Fruit fly (Drosophila melanogaster) whole organism, prepupa: Measurements from ENCODE around the gene Cby.

Source experiments
- Blimp-1 ChIP-seq: fragments of 200-800 bp; sonication (Bioruptor generic); optimal IDR thresholded peaks from 3 replicates; lab custom pipeline; 2017; ENCODE audit warnings: missing biosample characterization, missing genetic modification characterization, mild to moderate bottlenecking, moderate library complexity, missing genetic modification reagents
- CG10631 ChIP-seq: fragments of 200-800 bp; sonication (Bioruptor generic); optimal IDR thresholded peaks from 2 replicates; lab custom pipeline; 2016; ENCODE audit warnings: missing biosample characterization, missing genetic modification characterization
- CG10669 ChIP-seq: fragments of 200-800 bp; sonication (Bioruptor generic); optimal IDR thresholded peaks from 3 replicates; lab custom pipeline; 2018; ENCODE audit warnings: missing biosample characterization, mild to moderate bottlenecking, missing genetic modification characterization, moderate library complexity
- CG11902 ChIP-seq: fragments of 200-800 bp; sonication (Bioruptor generic); optimal IDR thresholded peaks from 3 replicates; lab custom pipeline; 2016; ENCODE audit warnings: missing biosample characterization, missing genetic modification characterization
- CG15336 ChIP-seq: fragments of 200-800 bp; sonication (Bioruptor generic); IDR thresholded peaks from 2 replicates; pipeline ENCODE4 v1.3.6; 2022; ENCODE audit warnings: missing biosample characterization, missing genetic modification characterization
- CG1621 ChIP-seq: fragments of 200-800 bp; sonication (Bioruptor generic); optimal IDR thresholded peaks from 3 replicates; lab custom pipeline; 2018; ENCODE audit warnings: missing biosample characterization, mild to moderate bottlenecking, missing genetic modification characterization
- CG16779 ChIP-seq: fragments of 200-800 bp; sonication (Bioruptor generic); optimal IDR thresholded peaks from 3 replicates; lab custom pipeline; 2017; ENCODE audit warnings: missing biosample characterization, mild to moderate bottlenecking, missing genetic modification characterization
- CG3032 ChIP-seq: fragments of 200-800 bp; optimal IDR thresholded peaks from 2 replicates; lab custom pipeline; 2019; ENCODE audit warnings: missing biosample characterization, mild to moderate bottlenecking, missing genetic modification characterization, moderate library complexity
- CG31627 ChIP-seq: fragments of 200-800 bp; sonication (Bioruptor generic); optimal IDR thresholded peaks from 3 replicates; lab custom pipeline; 2016; ENCODE audit warnings: missing biosample characterization, missing genetic modification characterization
- CG32006 ChIP-seq: fragments of 200-800 bp; sonication (Bioruptor generic); optimal IDR thresholded peaks from 3 replicates; lab custom pipeline; 2017; ENCODE audit warnings: missing biosample characterization, mild to moderate bottlenecking, missing genetic modification characterization
- CG3919 ChIP-seq: fragments of 200-800 bp; sonication (Bioruptor generic); optimal IDR thresholded peaks from 3 replicates; lab custom pipeline; 2016; ENCODE audit warnings: missing biosample characterization, missing genetic modification characterization
- CG4318 ChIP-seq: fragments of 200-800 bp; sonication (Bioruptor generic); optimal IDR thresholded peaks from 3 replicates; lab custom pipeline; 2017; ENCODE audit warnings: missing biosample characterization, mild to moderate bottlenecking, missing genetic modification characterization
- CG6163 ChIP-seq: fragments of 200-800 bp; sonication (Bioruptor generic); IDR thresholded peaks from 3 replicates; pipeline ENCODE4 v1.3.6; 2022; ENCODE audit warnings: missing biosample characterization, missing genetic modification characterization
- CG6276 ChIP-seq: fragments of 200-800 bp; sonication (Bioruptor generic); optimal IDR thresholded peaks from 2 replicates; lab custom pipeline; 2017; ENCODE audit warnings: missing biosample characterization, mild to moderate bottlenecking, missing genetic modification characterization
- CG6792 ChIP-seq: fragments of 200-800 bp; sonication (Bioruptor generic); optimal IDR thresholded peaks from 3 replicates; lab custom pipeline; 2016; ENCODE audit warnings: missing biosample characterization, missing genetic modification characterization
- CG6808 ChIP-seq: fragments of 200-800 bp; sonication (Bioruptor generic); optimal IDR thresholded peaks from 3 replicates; lab custom pipeline; 2017; ENCODE audit warnings: missing biosample characterization, missing genetic modification characterization, mild to moderate bottlenecking, moderate library complexity, missing genetic modification reagents
- CG6854 ChIP-seq: fragments of 200-800 bp; sonication (Bioruptor generic); optimal IDR thresholded peaks from 2 replicates; lab custom pipeline; 2017; ENCODE audit warnings: missing biosample characterization, mild to moderate bottlenecking, missing genetic modification characterization
- CG7368 ChIP-seq: fragments of 200-800 bp; sonication (Bioruptor generic); optimal IDR thresholded peaks from 3 replicates; lab custom pipeline; 2016; ENCODE audit warnings: missing biosample characterization, missing genetic modification characterization
- CG8119 ChIP-seq: fragments of 200-800 bp; sonication (Bioruptor generic); IDR thresholded peaks from 3 replicates; pipeline ENCODE4 v1.3.6; 2022; ENCODE audit warnings: missing biosample characterization, missing genetic modification characterization
- CG8319 ChIP-seq: fragments of 200-800 bp; sonication (Bioruptor generic); optimal IDR thresholded peaks from 3 replicates; lab custom pipeline; 2016; ENCODE audit warnings: missing biosample characterization, missing genetic modification characterization
- CG8632 ChIP-seq: fragments of 200-800 bp; sonication (Bioruptor generic); optimal IDR thresholded peaks from 3 replicates; lab custom pipeline; 2016; ENCODE audit warnings: missing biosample characterization, missing genetic modification characterization
- CG9139 ChIP-seq: fragments of 200-800 bp; sonication (Bioruptor generic); optimal IDR thresholded peaks from 3 replicates; lab custom pipeline; 2017; ENCODE audit warnings: missing biosample characterization, mild to moderate bottlenecking, missing genetic modification characterization
- Eip75B ChIP-seq: fragments of 200-800 bp; sonication (Bioruptor generic); optimal IDR thresholded peaks from 3 replicates; lab custom pipeline; 2016; ENCODE audit warnings: missing biosample characterization, missing genetic modification characterization
- Eip78C ChIP-seq: fragments of 200-800 bp; sonication (Bioruptor generic); peaks from one replicate; lab custom pipeline; 2016; ENCODE audit warnings: missing biosample characterization, missing genetic modification characterization
- Eip93F ChIP-seq: fragments of 200-800 bp; sonication (Bioruptor generic); optimal IDR thresholded peaks from 2 replicates; lab custom pipeline; 2016; ENCODE audit warnings: missing biosample characterization, mild to moderate bottlenecking, missing genetic modification characterization
- Ets21C ChIP-seq: fragments of 200-800 bp; sonication (Bioruptor generic); optimal IDR thresholded peaks from 3 replicates; lab custom pipeline; 2016; ENCODE audit warnings: missing biosample characterization, missing genetic modification characterization
- Ets96B ChIP-seq: fragments of 200-800 bp; optimal IDR thresholded peaks from 2 replicates; lab custom pipeline; 2019; ENCODE audit warnings: missing biosample characterization, mild to moderate bottlenecking, missing genetic modification characterization, moderate library complexity
- Hr38 ChIP-seq: sonication (Bioruptor generic); optimal IDR thresholded peaks from 2 replicates; lab custom pipeline; 2016; ENCODE audit warnings: missing biosample characterization, missing genetic modification characterization
- Hr39 ChIP-seq: fragments of 200-800 bp; sonication (Bioruptor generic); optimal IDR thresholded peaks from 2 replicates; lab custom pipeline; 2016; ENCODE audit warnings: missing biosample characterization, missing genetic modification characterization
- Hr4 ChIP-seq: fragments of 200-800 bp; sonication (Bioruptor generic); optimal IDR thresholded peaks from 3 replicates; lab custom pipeline; 2016; ENCODE audit warnings: missing biosample characterization, missing genetic modification characterization
- Lpt ChIP-seq: fragments of 200-800 bp; sonication (Bioruptor generic); optimal IDR thresholded peaks from 3 replicates; lab custom pipeline; 2016; ENCODE audit warnings: missing biosample characterization, missing genetic modification characterization
- Met ChIP-seq: fragments of 200-800 bp; sonication (Bioruptor generic); optimal IDR thresholded peaks from 3 replicates; lab custom pipeline; 2016; ENCODE audit warnings: missing biosample characterization, missing genetic modification characterization
- OdsH ChIP-seq: fragments of 200-800 bp; sonication (Bioruptor generic); optimal IDR thresholded peaks from 3 replicates; lab custom pipeline; 2016; ENCODE audit warnings: missing biosample characterization, missing genetic modification characterization
- Smox ChIP-seq: fragments of 200-800 bp; sonication (Bioruptor generic); optimal IDR thresholded peaks from 3 replicates; lab custom pipeline; 2016; ENCODE audit warnings: missing biosample characterization, missing genetic modification characterization
- Sox102F ChIP-seq: fragments of 200-800 bp; sonication (Bioruptor generic); optimal IDR thresholded peaks from 2 replicates; lab custom pipeline; 2016; ENCODE audit warnings: missing biosample characterization, mild to moderate bottlenecking, missing genetic modification characterization
- Sox14 ChIP-seq: fragments of 200-800 bp; sonication (Bioruptor generic); optimal IDR thresholded peaks from 3 replicates; lab custom pipeline; 2016; ENCODE audit warnings: missing biosample characterization, missing genetic modification characterization
- Sox15 ChIP-seq: fragments of 200-800 bp; sonication (Bioruptor generic); optimal IDR thresholded peaks from 3 replicates; lab custom pipeline; 2016; ENCODE audit warnings: missing biosample characterization, missing genetic modification characterization
- achi ChIP-seq: fragments of 200-800 bp; sonication (Bioruptor generic); optimal IDR thresholded peaks from 3 replicates; lab custom pipeline; 2016; ENCODE audit warnings: missing biosample characterization, missing genetic modification characterization
- acj6 ChIP-seq: fragments of 200-800 bp; sonication (Bioruptor generic); optimal IDR thresholded peaks from 3 replicates; lab custom pipeline; 2016; ENCODE audit warnings: missing biosample characterization, missing genetic modification characterization
- dac ChIP-seq: fragments of 200-800 bp; sonication (Bioruptor generic); optimal IDR thresholded peaks from 2 replicates; lab custom pipeline; 2017; ENCODE audit warnings: missing biosample characterization, mild to moderate bottlenecking, missing genetic modification characterization
- dsx ChIP-seq: fragments of 200-800 bp; optimal IDR thresholded peaks from 3 replicates; lab custom pipeline; 2019; ENCODE audit warnings: missing biosample characterization, mild to moderate bottlenecking, missing genetic modification characterization, moderate library complexity; ENCODE audit not compliant: poor library complexity, severe bottlenecking
- esn ChIP-seq: fragments of 200-800 bp; sonication (Bioruptor generic); optimal IDR thresholded peaks from 2 replicates; lab custom pipeline; 2016; ENCODE audit warnings: missing biosample characterization, mild to moderate bottlenecking, missing genetic modification characterization, moderate library complexity
- fd59A ChIP-seq: fragments of 200-800 bp; sonication (Bioruptor generic); optimal IDR thresholded peaks from 2 replicates; lab custom pipeline; 2017; ENCODE audit warnings: missing biosample characterization, mild to moderate bottlenecking, missing genetic modification characterization, missing genetic modification reagents
- fd85E ChIP-seq: fragments of 200-800 bp; sonication (Bioruptor generic); optimal IDR thresholded peaks from 3 replicates; lab custom pipeline; 2016; ENCODE audit warnings: missing biosample characterization, missing genetic modification characterization
- fkh ChIP-seq: fragments of 200-800 bp; sonication (Bioruptor generic); optimal IDR thresholded peaks from 3 replicates; lab custom pipeline; 2017; ENCODE audit warnings: missing biosample characterization, mild to moderate bottlenecking, missing genetic modification characterization, moderate library complexity
- lz ChIP-seq: fragments of 200-800 bp; sonication (Bioruptor generic); optimal IDR thresholded peaks from 3 replicates; lab custom pipeline; 2016; ENCODE audit warnings: missing biosample characterization, missing genetic modification characterization
- pdm3 ChIP-seq: fragments of 200-800 bp; sonication (Bioruptor generic); optimal IDR thresholded peaks from 3 replicates; lab custom pipeline; 2016; ENCODE audit warnings: missing biosample characterization, missing genetic modification characterization
- salr ChIP-seq, 2 experiments: fragments of 200-800 bp; sonication (Bioruptor generic); optimal IDR thresholded peaks; 3 replicates each; lab custom pipeline; 2016 to 2018; ENCODE audit warnings: missing biosample characterization in 2 of 2, missing genetic modification characterization in 2 of 2, mild to moderate bottlenecking in 1 of 2
- spab ChIP-seq: fragments of 200-800 bp; sonication (Bioruptor generic); optimal IDR thresholded peaks from 2 replicates; lab custom pipeline; 2017; ENCODE audit warnings: missing biosample characterization, mild to moderate bottlenecking, missing genetic modification characterization, missing genetic modification reagents
- ss ChIP-seq, 2 experiments: fragments of 200-800 bp; sonication (Bioruptor generic); optimal IDR thresholded peaks; 2 replicates in 1 of 2; 3 replicates in 1 of 2; lab custom pipeline; 2017 to 2018; ENCODE audit warnings: mild to moderate bottlenecking in 2 of 2, missing biosample characterization in 2 of 2, missing genetic modification characterization in 2 of 2, moderate library complexity in 1 of 2
- svp ChIP-seq: fragments of 200-800 bp; sonication (Bioruptor generic); peaks from one replicate; lab custom pipeline; 2016; ENCODE audit warnings: missing biosample characterization, missing genetic modification characterization
- vri ChIP-seq: fragments of 200-800 bp; sonication (Bioruptor generic); optimal IDR thresholded peaks from 3 replicates; lab custom pipeline; 2016; ENCODE audit warnings: missing biosample characterization, mild to moderate bottlenecking, missing genetic modification characterization

The Cby gene

DNA sequence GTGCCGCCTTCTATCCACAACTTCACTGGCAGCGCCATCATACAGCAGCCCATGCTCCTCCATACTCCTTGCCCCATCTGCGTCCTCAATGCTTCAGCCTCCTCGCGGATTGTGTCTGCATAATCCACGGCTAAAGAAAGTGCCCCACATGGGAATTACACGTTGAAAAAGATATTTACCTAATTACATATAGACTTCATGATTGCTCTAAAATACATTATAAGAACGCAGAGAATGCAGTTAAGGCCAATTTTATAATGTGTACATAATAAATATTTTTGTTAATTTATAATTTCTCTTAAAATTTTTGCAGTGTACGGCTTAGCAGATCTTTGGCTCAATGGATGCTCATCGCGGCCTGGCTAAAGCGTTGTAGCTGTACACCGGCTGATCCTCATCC is 37.8 kb downstream of the Cby start:
- TF ChIP-seq CG10631 (GFP tag; lab: Kevin White, UChicago), result peak; percentile 90
- peak; percentile 72 for TF ChIP-seq CG8632 (GFP tag; lab: Kevin White, UChicago)
- TF ChIP-seq CG4318, result peak; percentile 87
- TF ChIP-seq CG6163 (GFP tag; lab: Robert Waterston, UW), result peak; percentile 94
- TF ChIP-seq esn (GFP tag; lab: Kevin White, UChicago), result peak; percentile 79
- TF ChIP-seq Ets96B (tag; lab: Kevin White, UChicago), result peak; percentile 91
- no peak for TF ChIP-seq fkh (GFP tag; lab: Kevin White, UChicago)
- TF ChIP-seq Ets21C, result peak; percentile 30
- TF ChIP-seq Sox15, result peak; percentile 43
- peak; percentile 89 for TF ChIP-seq Lpt (GFP tag; lab: Kevin White, UChicago)
- TF ChIP-seq vri (GFP tag; lab: Kevin White, UChicago), result peak; percentile 46
- TF ChIP-seq CG16779 (tag; lab: Kevin White, UChicago), result peak; percentile 69
- peak; percentile 82 for TF ChIP-seq Sox14 (GFP tag; lab: Kevin White, UChicago)
- peak; percentile 87 for TF ChIP-seq CG3919 (GFP tag; lab: Kevin White, UChicago)
- TF ChIP-seq Blimp-1 (GFP tag; lab: Kevin White, UChicago), result peak; percentile 46
- peak; percentile 96 for TF ChIP-seq Eip78C
- TF ChIP-seq Sox102F (GFP tag; lab: Kevin White, UChicago), result peak; percentile 72
- no peak for TF ChIP-seq fd85E
- peak; percentile 43 for TF ChIP-seq Hr39
- TF ChIP-seq OdsH (GFP tag; lab: Kevin White, UChicago), result peak; percentile 88
- peak; percentile 58 for TF ChIP-seq CG31627 (GFP tag; lab: Kevin White, UChicago)
- TF ChIP-seq salr (GFP tag; optimal IDR thresholded peaks at IDR 0.05; lab: Kevin White, UChicago), result peak; percentile 69 to 91
- TF ChIP-seq Eip75B (GFP tag; lab: Kevin White, UChicago), result peak; percentile 84
- peak; percentile 77 for TF ChIP-seq CG6792
- TF ChIP-seq svp (GFP tag; lab: Kevin White, UChicago), result peak; percentile 86
- peak; percentile 57 for TF ChIP-seq CG8319 (GFP tag; lab: Kevin White, UChicago)
- TF ChIP-seq Met (GFP tag; lab: Kevin White, UChicago), result peak; percentile 78
- TF ChIP-seq pdm3 (GFP tag; lab: Kevin White, UChicago), result peak; percentile 82
- TF ChIP-seq CG10669 (GFP tag; lab: Kevin White, UChicago), result peak; percentile 82
- peak; percentile 82 for TF ChIP-seq CG6276 (GFP tag; lab: Kevin White, UChicago)
- peak; percentile 83 for TF ChIP-seq fd59A (GFP tag; lab: Kevin White, UChicago)
- TF ChIP-seq CG8119 (GFP tag; lab: Robert Waterston, UW), result peak; percentile 93
- TF ChIP-seq CG6808, result peak; percentile 84
- TF ChIP-seq lz (GFP tag; lab: Kevin White, UChicago), result peak; percentile 64
- TF ChIP-seq CG32006 (GFP tag; lab: Kevin White, UChicago), result peak; percentile 95
- TF ChIP-seq dsx (GFP tag; lab: Kevin White, UChicago), result peak; percentile 88
- TF ChIP-seq acj6, result peak; percentile 85
- peak; percentile 79 for TF ChIP-seq CG1621 (tag; lab: Kevin White, UChicago)
- TF ChIP-seq Eip93F (GFP tag; lab: Kevin White, UChicago), result no peak
- TF ChIP-seq Hr4 (GFP tag; lab: Kevin White, UChicago), result peak; percentile 90
- peak; percentile 73 to 89 for TF ChIP-seq ss (GFP tag; optimal IDR thresholded peaks at IDR 0.05; lab: Kevin White, UChicago)
- peak; percentile 89 for TF ChIP-seq CG3032 (tag; lab: Kevin White, UChicago)
- no peak for TF ChIP-seq Hr38 (GFP tag; lab: Kevin White, UChicago)
- TF ChIP-seq CG15336 (GFP tag; lab: Robert Waterston, UW), result peak; percentile 92
- peak; percentile 89 for TF ChIP-seq spab
- peak; percentile 6 for TF ChIP-seq CG7368 (GFP tag; lab: Kevin White, UChicago)
- peak; percentile 88 for TF ChIP-seq achi (GFP tag; lab: Kevin White, UChicago)
- peak; percentile 67 for TF ChIP-seq CG6854
- peak; percentile 81 for TF ChIP-seq CG9139 (GFP tag; lab: Kevin White, UChicago)
- TF ChIP-seq Smox (GFP tag; lab: Kevin White, UChicago), result peak; percentile 65
- TF ChIP-seq CG11902 (GFP tag; lab: Kevin White, UChicago), result peak; percentile 44
- TF ChIP-seq dac, result peak; percentile 76
